Worm (Caenorhabditis elegans) whole organism, early embryonic: ENCODE data around the gene Y38E10A.17.

ENCODE experiments used
- B0310.2 ChIP-seq: sonication (generic microtip); optimal IDR thresholded peaks from 2 replicates; lab custom pipeline; 2016; ENCODE audit warnings: mild to moderate bottlenecking, missing genetic modification characterization, missing compliant biosample characterization
- F13C5.2 ChIP-seq: sonication (generic microtip); optimal IDR thresholded peaks from 2 replicates; lab custom pipeline; 2017; ENCODE audit warnings: mild to moderate bottlenecking, missing genetic modification characterization, inconsistent platforms, missing compliant biosample characterization
- ama-1 ChIP-seq: fragments of 150-350 bp; optimal IDR thresholded peaks from 2 replicates; lab custom pipeline; 2014
- ceh-36 ChIP-seq: sonication (generic microtip); optimal IDR thresholded peaks from 2 replicates; lab custom pipeline; 2016; ENCODE audit warnings: missing genetic modification characterization, inconsistent platforms, missing compliant biosample characterization
- ets-7 ChIP-seq: sonication (generic microtip); optimal IDR thresholded peaks from 2 replicates; lab custom pipeline; 2016; ENCODE audit warnings: missing genotype, missing genetic modification characterization, missing compliant biosample characterization
- flt-1 ChIP-seq: fragments of 200-800 bp; sonication (Bioruptor generic); IDR thresholded peaks from 2 replicates; pipeline ENCODE4 v1.3.6; 2022; ENCODE audit warnings: missing genetic modification characterization, missing compliant biosample characterization
- hmg-4 ChIP-seq: fragments of 200-800 bp; sonication (Bioruptor generic); optimal IDR thresholded peaks from 2 replicates; lab custom pipeline; 2018; ENCODE audit warnings: mild to moderate bottlenecking, missing genetic modification characterization, missing compliant biosample characterization
- hnd-1 ChIP-seq: sonication (generic microtip); optimal IDR thresholded peaks from 2 replicates; lab custom pipeline; 2016; ENCODE audit warnings: missing genetic modification characterization, missing compliant biosample characterization
- pes-1 ChIP-seq: fragments of 200-800 bp; sonication (Bioruptor generic); IDR thresholded peaks from 2 replicates; pipeline ENCODE4 v1.3.6; 2022; ENCODE audit warnings: missing genetic modification reagents, missing genetic modification characterization, missing compliant biosample characterization
- scrt-1 ChIP-seq: fragments of 200-800 bp; sonication (Bioruptor generic); IDR thresholded peaks from 2 replicates; pipeline ENCODE4 v1.3.6; 2022; ENCODE audit warnings: missing genetic modification characterization, missing compliant biosample characterization
- sea-1 ChIP-seq: fragments of 200-800 bp; sonication (Bioruptor generic); conservative IDR thresholded peaks from 2 replicates; pipeline ENCODE4 v1.3.6; 2022; ENCODE audit warnings: missing genetic modification characterization, missing compliant biosample characterization
- tbx-11 ChIP-seq: fragments of 200-800 bp; sonication (Bioruptor generic); IDR thresholded peaks from 2 replicates; pipeline ENCODE4 v1.3.6; 2022; ENCODE audit warnings: missing genetic modification characterization, missing compliant biosample characterization
- tbx-37 ChIP-seq: fragments of 200-800 bp; sonication (Bioruptor generic); conservative IDR thresholded peaks from 2 replicates; pipeline ENCODE4 v1.3.6; 2022; ENCODE audit warnings: missing genetic modification reagents, missing genetic modification characterization, missing compliant biosample characterization
- tra-4 ChIP-seq: sonication (generic microtip); optimal IDR thresholded peaks from 2 replicates; lab custom pipeline; 2017; ENCODE audit warnings: missing genetic modification characterization, missing compliant biosample characterization

DNA sequence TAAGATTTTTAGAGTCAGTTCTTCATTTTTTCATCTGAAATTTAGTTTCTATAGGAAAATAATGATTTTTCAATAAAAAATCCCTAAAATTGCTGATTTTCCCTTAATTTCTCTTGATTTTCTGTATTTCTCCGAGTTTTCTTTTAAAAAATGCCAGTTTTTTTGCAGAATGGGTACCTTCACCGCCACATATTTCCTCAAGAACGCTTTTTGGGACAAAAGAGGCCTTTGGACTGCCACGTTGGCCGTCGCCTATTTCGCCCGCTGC is 44.2 kb upstream of the Y38E10A.17 start, which contains the start of gene Y38E10A.24:
- TF ChIP-seq scrt-1 (GFP tag; lab: Robert Waterston, UW) (no peak), ama-1 (lab: Kevin White, UChicago) (no peak), B0310.2 (tag; lab: Kevin White, UChicago) (no peak), hmg-4 (no peak), flt-1 (GFP tag; lab: Robert Waterston, UW) (no peak), ets-7 (tag; lab: Kevin White, UChicago) (no peak), tra-4 (tag; lab: Kevin White, UChicago) (no peak), sea-1 (GFP tag; lab: Robert Waterston, UW) (no peak), tbx-37 (GFP tag; lab: Robert Waterston, UW) (no peak), pes-1 (GFP tag; lab: Robert Waterston, UW) (no peak), F13C5.2 (tag; lab: Kevin White, UChicago) (no peak), hnd-1 (no peak), tbx-11 (GFP tag; lab: Robert Waterston, UW) (no peak), ceh-36 (tag; lab: Kevin White, UChicago) (no peak)
